Worm (Caenorhabditis elegans) whole organism, young adult: ENCODE data around the gene C32D5.14.

Experiments
- B0019.2 ChIP-seq: fragments of 200-800 bp; sonication (Bioruptor generic); conservative IDR thresholded peaks from 2 replicates; pipeline ENCODE4 v1.3.6; 2022; ENCODE audit warnings: missing genetic modification reagents, missing genetic modification characterization, missing compliant biosample characterization
- B0336.3 ChIP-seq: fragments of 200-800 bp; sonication (Bioruptor generic); IDR thresholded peaks from 2 replicates; pipeline ENCODE4 v1.3.6; 2022; ENCODE audit warnings: missing genetic modification characterization, missing compliant biosample characterization
- F49E8.2 ChIP-seq: sonication (generic microtip); optimal IDR thresholded peaks from 3 replicates; lab custom pipeline; 2017; ENCODE audit warnings: missing genetic modification characterization, mild to moderate bottlenecking, missing compliant biosample characterization, antibody characterized with exemption, moderate library complexity; ENCODE audit not compliant: insufficient read depth
- F52B5.7 ChIP-seq: sonication (generic microtip); optimal IDR thresholded peaks from 2 replicates; lab custom pipeline; 2016; ENCODE audit warnings: mild to moderate bottlenecking, missing genetic modification characterization, missing compliant biosample characterization
- F55B11.4 ChIP-seq: sonication (generic microtip); optimal IDR thresholded peaks from 2 replicates; lab custom pipeline; 2016; ENCODE audit warnings: missing compliant biosample characterization, missing genetic modification characterization, borderline replicate concordance; ENCODE audit not compliant: insufficient read depth
- K11D2.4 ChIP-seq: fragments of 200-800 bp; sonication (Bioruptor generic); IDR thresholded peaks from 2 replicates; pipeline ENCODE4 v1.3.6; 2022; ENCODE audit warnings: missing genetic modification reagents, missing genetic modification characterization, missing compliant biosample characterization
- K12H6.12 ChIP-seq: fragments of 200-800 bp; sonication (Bioruptor generic); optimal IDR thresholded peaks from 2 replicates; lab custom pipeline; 2018; ENCODE audit warnings: mild to moderate bottlenecking, missing genetic modification characterization, missing compliant biosample characterization
- Y95B8A.8 ChIP-seq: fragments of 200-800 bp; sonication (Bioruptor generic); IDR thresholded peaks from 2 replicates; pipeline ENCODE4 v1.3.6; 2022; ENCODE audit warnings: missing genetic modification reagents, missing genetic modification characterization, missing compliant biosample characterization
- ama-1 ChIP-seq, 3 experiments: fragments of 150-350 bp in 1 of 3; sonication (generic microtip) in 2 of 3; optimal IDR thresholded peaks; 2 replicates each; lab custom pipeline; 2014 to 2018; ENCODE audit warnings: missing biosample characterization in 2 of 3, missing genetic modification characterization in 2 of 3, missing genetic modification reagents in 2 of 3
- aptf-2 ChIP-seq: fragments of 200-800 bp; sonication (Bioruptor generic); conservative IDR thresholded peaks from 2 replicates; pipeline ENCODE4 v1.3.6; 2022; ENCODE audit warnings: missing genetic modification reagents, missing genetic modification characterization, missing compliant biosample characterization
- aptf-3 ChIP-seq: fragments of 200-800 bp; sonication (Bioruptor generic); IDR thresholded peaks from 2 replicates; pipeline ENCODE4 v1.3.6; 2022; ENCODE audit warnings: missing genetic modification characterization, missing compliant biosample characterization
- attf-5 ChIP-seq: fragments of 200-800 bp; sonication (Bioruptor generic); optimal IDR thresholded peaks from 2 replicates; lab custom pipeline; 2018; ENCODE audit warnings: mild to moderate bottlenecking, missing genetic modification characterization, missing compliant biosample characterization
- bed-1 ChIP-seq: fragments of 200-800 bp; sonication (Bioruptor generic); IDR thresholded peaks from 2 replicates; pipeline ENCODE4 v1.3.6; 2022; ENCODE audit warnings: missing genetic modification reagents, missing genetic modification characterization, missing compliant biosample characterization
- bed-2 ChIP-seq: fragments of 200-800 bp; sonication (Bioruptor generic); IDR thresholded peaks from 2 replicates; pipeline ENCODE4 v1.3.6; 2022; ENCODE audit warnings: missing genetic modification reagents, missing genetic modification characterization, missing compliant biosample characterization
- ccch-3 ChIP-seq: fragments of 200-800 bp; sonication (Bioruptor generic); optimal IDR thresholded peaks from 2 replicates; lab custom pipeline; 2018; ENCODE audit warnings: mild to moderate bottlenecking, missing genetic modification characterization, missing compliant biosample characterization
- cebp-2 ChIP-seq: fragments of 200-800 bp; sonication (Bioruptor generic); IDR thresholded peaks from 2 replicates; pipeline ENCODE4 v1.3.6; 2022; ENCODE audit warnings: missing genetic modification characterization, missing compliant biosample characterization
- ceh-100 ChIP-seq: fragments of 200-800 bp; sonication (Bioruptor generic); IDR thresholded peaks from 2 replicates; pipeline ENCODE4 v1.3.6; 2022; ENCODE audit warnings: missing genetic modification reagents, missing genetic modification characterization, missing compliant biosample characterization
- ceh-27 ChIP-seq: fragments of 200-800 bp; sonication (Bioruptor generic); optimal IDR thresholded peaks from 2 replicates; lab custom pipeline; 2018; ENCODE audit warnings: mild to moderate bottlenecking, missing genetic modification characterization, moderate library complexity, missing compliant biosample characterization
- chd-7 ChIP-seq: sonication (generic microtip); optimal IDR thresholded peaks from 2 replicates; lab custom pipeline; 2016; ENCODE audit warnings: mild to moderate bottlenecking, missing genetic modification characterization, moderate library complexity, missing compliant biosample characterization
- dox-1 ChIP-seq: fragments of 200-800 bp; sonication (Bioruptor generic); IDR thresholded peaks from 2 replicates; pipeline ENCODE4 v1.3.6; 2022; ENCODE audit warnings: missing genetic modification reagents, missing genetic modification characterization, missing compliant biosample characterization
- efl-1 ChIP-seq: fragments of 150-350 bp; optimal IDR thresholded peaks from 2 replicates; lab custom pipeline; 2014; ENCODE audit warnings: missing biosample characterization, missing genetic modification reagents, missing genetic modification characterization
- egl-18 ChIP-seq: fragments of 200-800 bp; sonication (Bioruptor generic); IDR thresholded peaks from 2 replicates; pipeline ENCODE4 v1.3.6; 2022; ENCODE audit warnings: missing genetic modification reagents, missing genetic modification characterization, missing compliant biosample characterization
- hmg-1.2 ChIP-seq: fragments of 200-800 bp; sonication (Bioruptor generic); IDR thresholded peaks from 2 replicates; pipeline ENCODE4 v1.3.6; 2022; ENCODE audit warnings: missing genetic modification reagents, missing genetic modification characterization, missing compliant biosample characterization
- hrde-1 ChIP-seq: sonication (generic microtip); optimal IDR thresholded peaks from 2 replicates; lab custom pipeline; 2016; ENCODE audit warnings: missing genetic modification characterization, mild to moderate bottlenecking, missing compliant biosample characterization, moderate library complexity, missing genotype, missing genetic modification reagents, borderline replicate concordance
- lag-1 ChIP-seq: fragments of 200-800 bp; sonication (Bioruptor generic); IDR thresholded peaks from 2 replicates; pipeline ENCODE4 v1.3.6; 2022; ENCODE audit warnings: missing genetic modification reagents, missing genetic modification characterization, missing compliant biosample characterization
- let-526 ChIP-seq: fragments of 200-800 bp; sonication (Bioruptor generic); IDR thresholded peaks from 2 replicates; pipeline ENCODE4 v1.3.6; 2022; ENCODE audit warnings: missing genetic modification reagents, missing genetic modification characterization, missing compliant biosample characterization
- let-607 ChIP-seq, 2 experiments: fragments of 200-800 bp in 1 of 2; sonication (Bioruptor generic) in 1 of 2; sonication (generic microtip) in 1 of 2; optimal IDR thresholded peaks; 2 replicates each; lab custom pipeline; 2016 to 2018; ENCODE audit warnings: mild to moderate bottlenecking in 2 of 2, missing compliant biosample characterization in 2 of 2, missing genetic modification characterization in 2 of 2, moderate library complexity in 2 of 2, missing genotype in 1 of 2
- lin-35 ChIP-seq, 3 experiments: fragments of 150-350 bp in 2 of 3; sonication (generic microtip) in 1 of 3; optimal IDR thresholded peaks; 2 replicates each; lab custom pipeline; 2014 to 2018; ENCODE audit warnings: missing biosample characterization in 3 of 3, missing genetic modification characterization in 3 of 3, missing genetic modification reagents in 3 of 3
- lin-40 ChIP-seq: sonication (generic microtip); optimal IDR thresholded peaks from 2 replicates; lab custom pipeline; 2016; ENCODE audit warnings: missing genetic modification characterization, mild to moderate bottlenecking, missing compliant biosample characterization, missing genotype, missing genetic modification reagents
- lin-54 ChIP-seq: fragments of 200-800 bp; sonication (Bioruptor generic); optimal IDR thresholded peaks from 2 replicates; lab custom pipeline; 2018; ENCODE audit warnings: mild to moderate bottlenecking, missing genetic modification characterization, missing compliant biosample characterization
- lir-1 ChIP-seq: fragments of 200-800 bp; sonication (Bioruptor generic); conservative IDR thresholded peaks from 2 replicates; pipeline ENCODE4 v1.3.6; 2022; ENCODE audit warnings: missing genetic modification reagents, missing genetic modification characterization, missing compliant biosample characterization
- lsl-1 ChIP-seq: fragments of 200-800 bp; sonication (Bioruptor generic); optimal IDR thresholded peaks from 2 replicates; lab custom pipeline; 2018; ENCODE audit warnings: mild to moderate bottlenecking, missing genetic modification characterization, moderate library complexity, missing compliant biosample characterization
- madf-3 ChIP-seq: fragments of 200-800 bp; sonication (Bioruptor generic); IDR thresholded peaks from 2 replicates; pipeline ENCODE4 v1.3.6; 2022; ENCODE audit warnings: missing genetic modification reagents, missing genetic modification characterization, missing compliant biosample characterization
- madf-6 ChIP-seq: fragments of 200-800 bp; sonication (Bioruptor generic); IDR thresholded peaks from 2 replicates; pipeline ENCODE4 v1.3.6; 2022; ENCODE audit warnings: missing genetic modification reagents, missing genetic modification characterization, missing compliant biosample characterization
- madf-8 ChIP-seq: fragments of 200-800 bp; sonication (Bioruptor generic); conservative IDR thresholded peaks from 2 replicates; pipeline ENCODE4 v1.3.6; 2022; ENCODE audit warnings: missing genetic modification reagents, missing genetic modification characterization, missing compliant biosample characterization
- nhr-179 ChIP-seq: sonication (generic microtip); optimal IDR thresholded peaks from 2 replicates; lab custom pipeline; 2016; ENCODE audit warnings: mild to moderate bottlenecking, missing genetic modification characterization, missing compliant biosample characterization
- nhr-27 ChIP-seq: fragments of 200-800 bp; sonication (Bioruptor generic); optimal IDR thresholded peaks from 2 replicates; lab custom pipeline; 2018; ENCODE audit warnings: mild to moderate bottlenecking, missing genetic modification characterization, moderate library complexity, missing compliant biosample characterization
- rpc-1 ChIP-seq, 2 experiments: fragments of 150-350 bp in 1 of 2; sonication (generic microtip) in 1 of 2; optimal IDR thresholded peaks; 2 replicates each; lab custom pipeline; 2014 to 2018; ENCODE audit warnings: missing biosample characterization in 1 of 2, missing genetic modification characterization in 1 of 2, missing genetic modification reagents in 1 of 2, missing genotype in 1 of 2
- snpc-1.1 ChIP-seq: sonication (generic microtip); optimal IDR thresholded peaks from 2 replicates; lab custom pipeline; 2017; ENCODE audit warnings: missing genetic modification characterization, mild to moderate bottlenecking, missing compliant biosample characterization, antibody characterized with exemption, moderate library complexity, missing genotype, missing genetic modification reagents; ENCODE audit not compliant: insufficient read depth
- snpc-4 ChIP-seq, 5 experiments: fragments of 150-350 bp in 1 of 5; sonication (generic microtip) in 4 of 5; optimal IDR thresholded peaks; 2 replicates each; lab custom pipeline; 2014 to 2018; ENCODE audit warnings: missing genetic modification characterization in 5 of 5, missing biosample characterization in 3 of 5, antibody characterized with exemption in 2 of 5, mild to moderate bottlenecking in 2 of 5, missing compliant biosample characterization in 2 of 5, missing genotype in 2 of 5, moderate library complexity in 2 of 5, missing genetic modification reagents in 1 of 5
- tlf-1 ChIP-seq: fragments of 200-800 bp; sonication (Bioruptor generic); optimal IDR thresholded peaks from 2 replicates; lab custom pipeline; 2018; ENCODE audit warnings: mild to moderate bottlenecking, missing genetic modification characterization, missing compliant biosample characterization
- ztf-25 ChIP-seq: fragments of 200-800 bp; sonication (Bioruptor generic); IDR thresholded peaks from 2 replicates; pipeline ENCODE4 v1.3.6; 2022; ENCODE audit warnings: missing genetic modification reagents, missing genetic modification characterization, missing compliant biosample characterization
- ztf-3 ChIP-seq: fragments of 200-800 bp; sonication (Bioruptor generic); optimal IDR thresholded peaks from 2 replicates; lab custom pipeline; 2018; ENCODE audit warnings: mild to moderate bottlenecking, missing genetic modification characterization, missing compliant biosample characterization

Gene C32D5.14

ce11 chrII:6347341-6348118, 12.2 kb downstream of the C32D5.14 start, which contains the start of gene lgg-1 (continued):
- TF ChIP-seq let-607 (tag; optimal IDR thresholded peaks at IDR 0.05; lab: Kevin White, UChicago) (peak in 1 of 2 experiments; percentile 38), madf-8 (GFP tag; lab: Robert Waterston, UW) (no peak), lsl-1 (no peak), aptf-3 (GFP tag; lab: Robert Waterston, UW) (no peak), tlf-1 (GFP tag; lab: Kevin White, UChicago) (no peak), bed-1 (GFP tag; lab: Robert Waterston, UW) (no peak), ceh-27 (peak; percentile 41), ccch-3 (GFP tag; lab: Kevin White, UChicago) (no peak), ztf-25 (no peak), F49E8.2 (tag; lab: Kevin White, UChicago) (no peak), B0336.3 (GFP tag; lab: Robert Waterston, UW) (no peak; the same call in 1 of the 2 replicates), ztf-3 (GFP tag; lab: Kevin White, UChicago) (peak; percentile 54), lin-54 (GFP tag; lab: Kevin White, UChicago) (peak; percentile 48), snpc-1.1 (tag; lab: Kevin White, UChicago) (no peak), lin-35 (GFP tag; optimal IDR thresholded peaks at IDR 0.05; lab: Kevin White, UChicago) (peak in 1 of 3 experiments; percentile 60), hmg-1.2 (GFP tag; lab: Robert Waterston, UW) (peak; percentile 52), efl-1 (GFP tag; lab: Kevin White, UChicago) (no peak), nhr-179 (tag; lab: Kevin White, UChicago) (no peak), rpc-1 (optimal IDR thresholded peaks at IDR 0.05; lab: Kevin White, UChicago) (no peak), rpc-1 (tag; optimal IDR thresholded peaks at IDR 0.05; lab: Kevin White, UChicago) (no peak), ama-1 (optimal IDR thresholded peaks at IDR 0.05; lab: Kevin White, UChicago) (peak; percentile 98), ama-1 (GFP tag; optimal IDR thresholded peaks at IDR 0.05; lab: Kevin White, UChicago) (no peak), aptf-2 (peak; percentile 58; the same call in 1 of the 2 replicates), K12H6.12 (peak; percentile 68), lag-1 (GFP tag; lab: Robert Waterston, UW) (0 out of 2 replicates have a peak, but pooled peaks have one; percentile 35), egl-18 (GFP tag; lab: Robert Waterston, UW) (0 out of 2 replicates have a peak, but pooled peaks have one; percentile 28), Y95B8A.8 (GFP tag; lab: Robert Waterston, UW) (peak; percentile 72), nhr-27 (tag; lab: Kevin White, UChicago) (no peak), K11D2.4 (GFP tag; lab: Robert Waterston, UW) (no peak), madf-3 (GFP tag; lab: Robert Waterston, UW) (no peak), ceh-100 (GFP tag; lab: Robert Waterston, UW) (no peak; the same call in 1 of the 2 replicates), bed-2 (peak; percentile 54; the same call in 1 of the 2 replicates), hrde-1 (tag; lab: Kevin White, UChicago) (no peak), F52B5.7 (tag; lab: Kevin White, UChicago) (peak; percentile 56), cebp-2 (GFP tag; lab: Robert Waterston, UW) (0 out of 2 replicates have a peak, but pooled peaks have one; percentile 63), dox-1 (GFP tag; lab: Robert Waterston, UW) (peak; percentile 75), madf-6 (GFP tag; lab: Robert Waterston, UW) (peak; percentile 33; the same call in 1 of the 2 replicates), snpc-4 (GFP tag; optimal IDR thresholded peaks at IDR 0.05; lab: Kevin White, UChicago) (no peak), snpc-4 (tag; optimal IDR thresholded peaks at IDR 0.05; lab: Kevin White, UChicago) (peak in 3 of 4 experiments; percentile 1 to 12 (median 10)), lin-40 (tag; lab: Kevin White, UChicago) (peak; percentile 11), attf-5 (peak; percentile 45), chd-7 (tag; lab: Kevin White, UChicago) (peak; percentile 81), lir-1 (0 out of 2 replicates have a peak, but pooled peaks have one; percentile 5), F55B11.4 (tag; lab: Kevin White, UChicago) (no peak), B0019.2 (GFP tag; lab: Robert Waterston, UW) (peak; percentile 47), let-526 (GFP tag; lab: Robert Waterston, UW) (peak; percentile 78; the same call in 1 of the 2 replicates)
